Worm (Caenorhabditis elegans) whole organism, young adult: ENCODE results near the gene Y57G11A.4.

Experiments used
- B0336.3 ChIP-seq: fragments of 200-800 bp; sonication (Bioruptor generic); IDR thresholded peaks from 2 replicates; pipeline ENCODE4 v1.3.6; 2022; ENCODE audit warnings: missing genetic modification characterization, missing compliant biosample characterization
- C17E4.6 ChIP-seq: fragments of 200-800 bp; sonication (Bioruptor generic); IDR thresholded peaks from 2 replicates; pipeline ENCODE4 v1.3.6; 2022; ENCODE audit warnings: missing genetic modification reagents, missing genetic modification characterization, missing compliant biosample characterization
- T07F8.4 ChIP-seq: sonication (generic microtip); optimal IDR thresholded peaks from 2 replicates; lab custom pipeline; 2016; ENCODE audit warnings: mild to moderate bottlenecking, missing genetic modification characterization, moderate library complexity, missing compliant biosample characterization
- T26A5.8 ChIP-seq: sonication (generic microtip); optimal IDR thresholded peaks from 2 replicates; lab custom pipeline; 2016; ENCODE audit warnings: missing genetic modification characterization, missing compliant biosample characterization
- Y79H2A.3 ChIP-seq: fragments of 200-800 bp; sonication (Bioruptor generic); conservative IDR thresholded peaks from 2 replicates; pipeline ENCODE4 v1.3.6; 2022; ENCODE audit warnings: missing genetic modification reagents, missing genetic modification characterization, missing compliant biosample characterization
- ZK185.1 ChIP-seq: sonication (generic microtip); optimal IDR thresholded peaks from 2 replicates; lab custom pipeline; 2016; ENCODE audit warnings: mild to moderate bottlenecking, missing genetic modification characterization, missing compliant biosample characterization; ENCODE audit not compliant: poor library complexity, severe bottlenecking
- akir-1 ChIP-seq: fragments of 200-800 bp; sonication (Bioruptor generic); optimal IDR thresholded peaks from 2 replicates; lab custom pipeline; 2018; ENCODE audit warnings: mild to moderate bottlenecking, missing genetic modification characterization, moderate library complexity, missing compliant biosample characterization
- aptf-2 ChIP-seq: fragments of 200-800 bp; sonication (Bioruptor generic); conservative IDR thresholded peaks from 2 replicates; pipeline ENCODE4 v1.3.6; 2022; ENCODE audit warnings: missing genetic modification reagents, missing genetic modification characterization, missing compliant biosample characterization
- attf-6 ChIP-seq: fragments of 200-800 bp; sonication (Bioruptor generic); IDR thresholded peaks from 2 replicates; pipeline ENCODE4 v1.3.6; 2022; ENCODE audit warnings: missing genetic modification reagents, missing genetic modification characterization, missing compliant biosample characterization
- bed-1 ChIP-seq: fragments of 200-800 bp; sonication (Bioruptor generic); IDR thresholded peaks from 2 replicates; pipeline ENCODE4 v1.3.6; 2022; ENCODE audit warnings: missing genetic modification reagents, missing genetic modification characterization, missing compliant biosample characterization
- bed-2 ChIP-seq: fragments of 200-800 bp; sonication (Bioruptor generic); IDR thresholded peaks from 2 replicates; pipeline ENCODE4 v1.3.6; 2022; ENCODE audit warnings: missing genetic modification reagents, missing genetic modification characterization, missing compliant biosample characterization
- ccch-3 ChIP-seq: fragments of 200-800 bp; sonication (Bioruptor generic); optimal IDR thresholded peaks from 2 replicates; lab custom pipeline; 2018; ENCODE audit warnings: mild to moderate bottlenecking, missing genetic modification characterization, missing compliant biosample characterization
- ceh-27 ChIP-seq: fragments of 200-800 bp; sonication (Bioruptor generic); optimal IDR thresholded peaks from 2 replicates; lab custom pipeline; 2018; ENCODE audit warnings: mild to moderate bottlenecking, missing genetic modification characterization, moderate library complexity, missing compliant biosample characterization
- dpl-1 ChIP-seq: fragments of 150-350 bp; optimal IDR thresholded peaks from 2 replicates; lab custom pipeline; 2014; ENCODE audit warnings: missing biosample characterization, missing genetic modification reagents, missing genetic modification characterization
- fkh-3 ChIP-seq: sonication (generic microtip); optimal IDR thresholded peaks from 2 replicates; lab custom pipeline; 2016; ENCODE audit warnings: mild to moderate bottlenecking, missing genetic modification characterization, missing compliant biosample characterization
- madf-10 ChIP-seq: sonication (generic microtip); optimal IDR thresholded peaks from 2 replicates; lab custom pipeline; 2016; ENCODE audit warnings: mild to moderate bottlenecking, missing genetic modification characterization, missing compliant biosample characterization
- madf-3 ChIP-seq: fragments of 200-800 bp; sonication (Bioruptor generic); IDR thresholded peaks from 2 replicates; pipeline ENCODE4 v1.3.6; 2022; ENCODE audit warnings: missing genetic modification reagents, missing genetic modification characterization, missing compliant biosample characterization
- madf-6 ChIP-seq: fragments of 200-800 bp; sonication (Bioruptor generic); IDR thresholded peaks from 2 replicates; pipeline ENCODE4 v1.3.6; 2022; ENCODE audit warnings: missing genetic modification reagents, missing genetic modification characterization, missing compliant biosample characterization
- madf-8 ChIP-seq: fragments of 200-800 bp; sonication (Bioruptor generic); conservative IDR thresholded peaks from 2 replicates; pipeline ENCODE4 v1.3.6; 2022; ENCODE audit warnings: missing genetic modification reagents, missing genetic modification characterization, missing compliant biosample characterization
- mes-4 ChIP-seq: sonication (generic microtip); optimal IDR thresholded peaks from 2 replicates; lab custom pipeline; 2016; ENCODE audit warnings: missing genotype, missing genetic modification characterization, missing compliant biosample characterization
- mxl-1 ChIP-seq: sonication (generic microtip); optimal IDR thresholded peaks from 2 replicates; lab custom pipeline; 2016; ENCODE audit warnings: missing genetic modification characterization, missing compliant biosample characterization
- nhr-90 ChIP-seq: sonication (generic microtip); optimal IDR thresholded peaks from 2 replicates; lab custom pipeline; 2016; ENCODE audit warnings: missing genotype, mild to moderate bottlenecking, missing genetic modification characterization, missing compliant biosample characterization
- pha-4 ChIP-seq: fragments of 150-350 bp; sonication (generic microtip); optimal IDR thresholded peaks from 2 replicates; lab custom pipeline; 2014; ENCODE audit warnings: missing biosample characterization, missing genetic modification reagents, missing genetic modification characterization
- snpc-1.3 ChIP-seq: sonication (generic microtip); optimal IDR thresholded peaks from 2 replicates; lab custom pipeline; 2017; ENCODE audit warnings: missing genetic modification characterization, mild to moderate bottlenecking, missing compliant biosample characterization, antibody characterized with exemption, moderate library complexity, missing genotype, missing genetic modification reagents; ENCODE audit not compliant: insufficient read depth
- snpc-4 ChIP-seq, 5 experiments: fragments of 150-350 bp in 1 of 5; sonication (generic microtip) in 4 of 5; optimal IDR thresholded peaks; 2 replicates each; lab custom pipeline; 2014 to 2018; ENCODE audit warnings: missing genetic modification characterization in 5 of 5, missing biosample characterization in 3 of 5, antibody characterized with exemption in 2 of 5, mild to moderate bottlenecking in 2 of 5, missing compliant biosample characterization in 2 of 5, missing genotype in 2 of 5, moderate library complexity in 2 of 5, missing genetic modification reagents in 1 of 5
- ztf-18 ChIP-seq: sonication (generic microtip); optimal IDR thresholded peaks from 2 replicates; lab custom pipeline; 2016; ENCODE audit warnings: missing genotype, mild to moderate bottlenecking, missing genetic modification characterization, missing compliant biosample characterization
- ztf-22 ChIP-seq: fragments of 200-800 bp; sonication (Bioruptor generic); optimal IDR thresholded peaks from 2 replicates; lab custom pipeline; 2018; ENCODE audit warnings: mild to moderate bottlenecking, missing genetic modification characterization, moderate library complexity, missing compliant biosample characterization
- ztf-26 ChIP-seq: sonication (generic microtip); optimal IDR thresholded peaks from 2 replicates; lab custom pipeline; 2017; ENCODE audit warnings: missing genetic modification characterization, missing compliant biosample characterization
- ztf-28 ChIP-seq: fragments of 200-800 bp; sonication (Bioruptor generic); IDR thresholded peaks from 2 replicates; pipeline ENCODE4 v1.3.6; 2022; ENCODE audit warnings: missing genetic modification reagents, missing genetic modification characterization, missing compliant biosample characterization
- ztf-6 ChIP-seq: fragments of 200-800 bp; sonication (Bioruptor generic); IDR thresholded peaks from 2 replicates; pipeline ENCODE4 v1.3.6; 2022; ENCODE audit warnings: missing genetic modification reagents, missing genetic modification characterization, missing compliant biosample characterization

The Y57G11A.4 gene

DNA sequence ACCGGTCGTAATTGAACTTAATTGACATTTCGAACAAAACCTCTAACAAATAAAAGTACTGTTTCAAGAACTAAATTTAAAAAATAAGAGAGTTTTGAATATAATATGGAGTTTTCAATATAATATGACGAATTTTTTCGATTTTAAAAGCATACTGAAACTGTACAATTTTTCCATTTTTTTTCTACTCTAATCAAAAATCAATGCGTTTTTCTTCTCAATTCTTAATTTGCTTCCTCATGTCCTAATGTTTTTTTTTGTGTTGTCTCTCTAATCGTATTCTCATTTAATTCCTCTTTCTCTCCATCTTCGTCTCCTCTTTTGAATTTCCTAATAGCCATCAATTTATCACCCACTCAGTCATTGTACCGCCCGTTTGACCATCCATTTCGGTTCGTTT lies at the start of gene Y57G11A.4:
Gene Y57G11A.4, plus strand, starts transcription at position 301 of the 400 bp plus-strand sequence.
- TF ChIP-seq akir-1 (GFP tag; lab: Kevin White, UChicago) = no peak
- no peak for TF ChIP-seq snpc-1.3
- TF ChIP-seq Y79H2A.3 = no peak
- TF ChIP-seq fkh-3 (tag; lab: Kevin White, UChicago) = no peak
- TF ChIP-seq ztf-26 (tag; lab: Kevin White, UChicago) = no peak
- no peak for TF ChIP-seq ztf-18 (tag; lab: Kevin White, UChicago)
- no peak for TF ChIP-seq ztf-6
- no peak for TF ChIP-seq aptf-2
- no peak for TF ChIP-seq bed-2 (GFP tag; lab: Robert Waterston, UW)
- no peak for TF ChIP-seq ccch-3 (GFP tag; lab: Kevin White, UChicago)
- TF ChIP-seq B0336.3 (GFP tag; lab: Robert Waterston, UW) = no peak
- no peak for TF ChIP-seq snpc-4 (GFP tag; optimal IDR thresholded peaks at IDR 0.05; lab: Kevin White, UChicago)
- no peak for TF ChIP-seq snpc-4 (tag; optimal IDR thresholded peaks at IDR 0.05; lab: Kevin White, UChicago)
- TF ChIP-seq ztf-22 (GFP tag; lab: Kevin White, UChicago) = no peak
- no peak for TF ChIP-seq ztf-28 (GFP tag; lab: Robert Waterston, UW)
- TF ChIP-seq pha-4 = no peak
- TF ChIP-seq madf-8 (GFP tag; lab: Robert Waterston, UW) = no peak
- no peak for TF ChIP-seq T26A5.8 (tag; lab: Kevin White, UChicago)
- TF ChIP-seq nhr-90 = no peak
- no peak for TF ChIP-seq T07F8.4 (tag; lab: Kevin White, UChicago)
- TF ChIP-seq, all 124 proteins: peak for 0

DNA sequence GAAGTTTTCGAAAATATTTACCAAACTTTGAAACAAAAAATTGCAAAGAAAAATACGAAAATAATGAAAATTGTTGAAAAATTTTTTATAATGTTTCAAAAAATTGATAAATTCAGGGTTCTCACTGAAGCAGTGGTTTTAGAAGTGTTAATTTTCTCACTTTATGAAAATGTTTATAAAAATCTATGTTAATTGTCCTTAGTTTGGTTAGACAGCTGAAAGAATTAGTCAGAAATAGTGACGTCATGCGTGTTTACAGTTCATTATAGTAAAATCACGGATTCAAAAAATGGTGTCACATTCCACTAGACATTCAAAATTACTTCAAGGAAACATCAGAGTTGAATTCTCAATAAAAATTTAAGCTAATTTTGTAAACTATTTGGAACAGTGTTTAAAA lies 46.2 kb upstream of the Y57G11A.4 start:
- TF ChIP-seq C17E4.6 (GFP tag; lab: Robert Waterston, UW) (no peak), bed-1 (GFP tag; lab: Robert Waterston, UW) (no peak), mes-4 (tag; lab: Kevin White, UChicago) (no peak), ztf-22 (GFP tag; lab: Kevin White, UChicago) (no peak), madf-6 (GFP tag; lab: Robert Waterston, UW) (no peak), mxl-1 (tag; lab: Kevin White, UChicago) (no peak), ceh-27 (no peak), dpl-1 (GFP tag; lab: Kevin White, UChicago) (no peak), madf-10 (tag; lab: Kevin White, UChicago) (no peak)

DNA sequence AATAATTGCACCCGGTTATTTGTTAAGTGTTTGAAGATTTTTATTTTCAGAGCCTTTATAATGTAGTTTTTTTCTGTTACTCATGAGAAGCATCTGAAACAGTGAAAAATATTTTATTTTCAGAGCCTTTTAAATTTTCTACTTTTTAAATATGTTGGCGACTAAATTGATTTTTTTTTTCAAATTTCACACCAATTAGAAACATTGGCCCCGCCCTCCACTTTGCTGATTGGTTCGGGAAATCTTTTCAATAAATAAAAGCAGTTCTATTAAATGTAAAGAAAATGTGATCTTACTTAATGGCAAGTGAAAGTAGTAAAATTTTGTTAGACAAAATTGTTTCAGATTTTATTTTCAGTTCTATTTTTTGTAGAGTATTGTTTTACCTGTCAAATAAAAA lies 44.7 kb upstream of the Y57G11A.4 start:
- peak; percentile 67 for TF ChIP-seq attf-6 (GFP tag; lab: Robert Waterston, UW)
- no peak for TF ChIP-seq ZK185.1 (tag; lab: Kevin White, UChicago)
- TF ChIP-seq snpc-4 (GFP tag; optimal IDR thresholded peaks at IDR 0.05; lab: Kevin White, UChicago) = no peak
- TF ChIP-seq snpc-4 (tag; optimal IDR thresholded peaks at IDR 0.05; lab: Kevin White, UChicago) = peak in 1 of 4 experiments; percentile 39
- no peak for TF ChIP-seq akir-1 (GFP tag; lab: Kevin White, UChicago)
- TF ChIP-seq, all 124 proteins: peak for 2

DNA sequence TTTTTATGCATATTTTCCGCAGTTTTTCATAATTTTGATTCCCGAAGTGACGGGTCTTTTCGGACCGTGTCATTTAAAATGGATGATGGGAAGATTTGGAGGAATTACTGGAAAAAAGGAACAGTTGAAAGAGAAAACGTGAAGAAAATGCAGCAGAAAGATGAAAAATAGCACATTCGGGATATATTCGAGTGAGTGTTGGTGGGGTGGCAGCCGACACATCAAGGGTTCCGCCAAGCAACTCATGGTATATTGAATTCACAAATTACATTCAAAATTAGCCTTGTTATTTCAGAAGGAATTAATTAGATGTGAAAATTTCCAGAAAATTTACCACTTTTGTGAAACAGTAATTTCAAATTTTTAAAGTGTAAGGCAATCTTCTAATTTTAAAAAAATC lies 38.0 kb upstream of the Y57G11A.4 start, which contains the start of gene tra-3:
Gene tra-3, minus strand, starts transcription at position 107 of the 400 bp plus-strand sequence.
- TF ChIP-seq aptf-2 (no peak), bed-1 (GFP tag; lab: Robert Waterston, UW) (no peak), attf-6 (GFP tag; lab: Robert Waterston, UW) (peak; percentile 57; the same call in 1 of the 2 replicates), fkh-3 (tag; lab: Kevin White, UChicago) (no peak), snpc-1.3 (no peak), madf-10 (tag; lab: Kevin White, UChicago) (no peak), mxl-1 (tag; lab: Kevin White, UChicago) (no peak), snpc-4 (GFP tag; optimal IDR thresholded peaks at IDR 0.05; lab: Kevin White, UChicago) (no peak), snpc-4 (tag; optimal IDR thresholded peaks at IDR 0.05; lab: Kevin White, UChicago) (peak in 3 of 4 experiments; percentile 67 to 90 (median 74)), B0336.3 (GFP tag; lab: Robert Waterston, UW) (no peak), madf-3 (GFP tag; lab: Robert Waterston, UW) (no peak)
